Worm (Caenorhabditis elegans): Measurements from ENCODE around the gene his-37.

his-37 gene

DNA sequence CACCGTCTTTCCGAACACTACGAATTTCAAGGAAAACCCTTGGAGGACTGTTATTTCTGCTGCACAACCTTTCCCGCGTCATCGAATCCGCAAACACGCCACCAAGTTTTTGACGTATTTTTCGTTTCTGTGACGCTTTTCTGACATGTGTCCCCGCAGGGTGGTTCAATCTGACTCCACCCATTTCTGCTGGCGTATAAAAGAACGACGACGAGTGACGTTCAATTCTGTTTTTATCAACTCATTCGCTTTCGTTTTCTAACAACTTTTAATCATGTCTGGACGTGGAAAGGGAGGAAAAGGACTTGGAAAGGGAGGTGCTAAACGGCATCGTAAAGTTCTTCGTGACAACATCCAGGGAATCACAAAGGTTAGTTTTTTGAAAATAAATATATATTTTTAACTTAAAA lies at the start of gene his-37:
Gene his-37 (plus strand): TSS at position 246 of the 410 bp plus-strand sequence.
- TF ChIP-seq rnt-1 (tag; optimal IDR thresholded peaks at IDR 0.05) (peak; percentile 98), lin-39 (tag; optimal IDR thresholded peaks at IDR 0.05) (peak; percentile 90), grh-1 (GFP tag; IDR thresholded peaks at IDR 0.05) (peak; percentile 98), egl-13 (tag; optimal IDR thresholded peaks at IDR 0.05) (peak; percentile 99), sup-37 (GFP tag; optimal IDR thresholded peaks at IDR 0.05) (peak; percentile 92), elt-3 (tag; optimal IDR thresholded peaks at IDR 0.05) (peak; percentile 78 to 99 (median 98)), mep-1 (tag; optimal IDR thresholded peaks at IDR 0.05) (peak; percentile 99), ceh-88 (GFP tag; IDR thresholded peaks at IDR 0.05) (peak; percentile 99), nhr-20 (tag; optimal IDR thresholded peaks at IDR 0.05) (peak; percentile 99), C16A3.4 (tag; optimal IDR thresholded peaks at IDR 0.05) (peak; percentile 99), ceh-63 (GFP tag; optimal IDR thresholded peaks at IDR 0.05) (peak; percentile 43), dpl-1 (GFP tag; optimal IDR thresholded peaks at IDR 0.05) (peak; percentile 83 to 89 (median 85)), nhr-12 (tag; optimal IDR thresholded peaks at IDR 0.05) (peak; percentile 63), blmp-1 (tag; optimal IDR thresholded peaks at IDR 0.05) (peak; percentile 96), C04F5.9 (tag; optimal IDR thresholded peaks at IDR 0.05) (peak; percentile 86), nhr-11 (tag; optimal IDR thresholded peaks at IDR 0.05) (peak; percentile 97), unc-30 (tag; optimal IDR thresholded peaks at IDR 0.05) (no peak), F16B12.6 (tag; optimal IDR thresholded peaks at IDR 0.05) (peak; percentile 76), hpl-2 (GFP tag; optimal IDR thresholded peaks at IDR 0.05) (peak; percentile 97), efl-3 (GFP tag; optimal IDR thresholded peaks at IDR 0.05) (peak; percentile 27), unc-98 (GFP tag; IDR thresholded peaks at IDR 0.05) (peak; percentile 38; the same call in 1 of the 2 replicates), nhr-28 (tag; optimal IDR thresholded peaks at IDR 0.05) (peak; percentile 65), hlh-17 (GFP tag; optimal IDR thresholded peaks at IDR 0.05; ENCODE audit: borderline replicate concordance) (no peak), lin-15B (tag; optimal IDR thresholded peaks at IDR 0.05) (peak; percentile 92), ztf-4 (tag; optimal IDR thresholded peaks at IDR 0.05) (peak; percentile 98), xbp-1 (tag; optimal IDR thresholded peaks at IDR 0.05) (peak; percentile 99), isw-1 (GFP tag; IDR thresholded peaks at IDR 0.05) (peak; percentile 95), lir-3 (tag; optimal IDR thresholded peaks at IDR 0.05; ENCODE audit: poor library complexity) (peak; percentile 92), pag-3 (tag; optimal IDR thresholded peaks at IDR 0.05; ENCODE audit: borderline replicate concordance, insufficient read depth) (peak; percentile 17), fkh-8 (tag; optimal IDR thresholded peaks at IDR 0.05) (peak; percentile 100), mdl-1 (tag; optimal IDR thresholded peaks at IDR 0.05) (peak; percentile 30 to 97), mab-9 (GFP tag; IDR thresholded peaks at IDR 0.05) (peak; percentile 93), pax-3 (tag; optimal IDR thresholded peaks at IDR 0.05) (peak; percentile 99), Y116A8C.19 (tag; optimal IDR thresholded peaks at IDR 0.05; ENCODE audit: borderline replicate concordance) (no peak), nhr-84 (tag; optimal IDR thresholded peaks at IDR 0.05) (peak; percentile 60), ceh-8 (GFP tag; optimal IDR thresholded peaks at IDR 0.05) (peak; percentile 96), efl-1 (optimal IDR thresholded peaks at IDR 0.05) (peak; percentile 93 to 96), efl-1 (GFP tag; optimal IDR thresholded peaks at IDR 0.05 in 1 of 2) (peak; percentile 81 to 99), ztf-11 (tag; optimal IDR thresholded peaks at IDR 0.05) (peak in 1 of 2 experiments; percentile 89), pqm-1 (tag; optimal IDR thresholded peaks at IDR 0.05) (peak; percentile 85), zip-4 (GFP tag; optimal IDR thresholded peaks at IDR 0.05) (peak; percentile 92), nhr-71 (tag; optimal IDR thresholded peaks at IDR 0.05) (peak; percentile 99), unc-62 (GFP tag; optimal IDR thresholded peaks at IDR 0.05) (peak; percentile 88), sptf-1 (tag; optimal IDR thresholded peaks at IDR 0.05) (no peak), nhr-47 (tag; optimal IDR thresholded peaks at IDR 0.05) (peak; percentile 99), swsn-7 (tag; optimal IDR thresholded peaks at IDR 0.05) (peak; percentile 100), lin-14 (GFP tag; optimal IDR thresholded peaks at IDR 0.05) (peak; percentile 100), C34B4.2 (tag; optimal IDR thresholded peaks at IDR 0.05) (peak; percentile 62), ceh-82 (tag; optimal IDR thresholded peaks at IDR 0.05) (peak; percentile 97 to 99 (median 99)), skn-1 (tag; optimal IDR thresholded peaks at IDR 0.05) (peak; percentile 94), aly-2 (tag; optimal IDR thresholded peaks at IDR 0.05) (peak; percentile 90), dsc-1 (tag; optimal IDR thresholded peaks at IDR 0.05) (peak; percentile 99)
